Worm (Caenorhabditis elegans): ENCODE results near the gene fbxa-113.

Gene fbxa-113

ce11 chrV:20198954-20199353 is 4.2 kb upstream of the fbxa-113 start, which contains the start of gene fog-2:
Gene fog-2 (plus strand): TSS chrV:20199254.
- TF ChIP-seq fax-1 (tag; optimal IDR thresholded peaks at IDR 0.05) (no peak), ceh-18 (tag; optimal IDR thresholded peaks at IDR 0.05) (no peak), unc-86 (tag; optimal IDR thresholded peaks at IDR 0.05) (no peak), rnt-1 (tag; optimal IDR thresholded peaks at IDR 0.05) (no peak), sdc-2 (tag; optimal IDR thresholded peaks at IDR 0.05) (no peak), ceh-45 (GFP tag; IDR thresholded peaks at IDR 0.05) (no peak), fkh-10 (GFP tag; optimal IDR thresholded peaks at IDR 0.05) (no peak), unc-42 (tag; optimal IDR thresholded peaks at IDR 0.05) (no peak)

- TF ChIP-seq elt-4 (tag; optimal IDR thresholded peaks at IDR 0.05): no peak
- TF ChIP-seq ztf-16 (tag; optimal IDR thresholded peaks at IDR 0.05): no peak
- TF ChIP-seq T23F11.4 (GFP tag; optimal IDR thresholded peaks at IDR 0.05): no peak
- TF ChIP-seq ceh-45 (GFP tag; IDR thresholded peaks at IDR 0.05): no peak
- no peak for TF ChIP-seq hlh-15 (tag; optimal IDR thresholded peaks at IDR 0.05)
- no peak for TF ChIP-seq odd-2 (tag; optimal IDR thresholded peaks at IDR 0.05)
- no peak for TF ChIP-seq hlh-13 (GFP tag; optimal IDR thresholded peaks at IDR 0.05)
Observed at ce11 chrV:20199658-20200057, 3.5 kb upstream of the fbxa-113 start.

- TF ChIP-seq ceh-18 (tag; optimal IDR thresholded peaks at IDR 0.05): no peak
- TF ChIP-seq hlh-13 (GFP tag; optimal IDR thresholded peaks at IDR 0.05): no peak
- no peak for TF ChIP-seq Y22D7AL.16 (tag; optimal IDR thresholded peaks at IDR 0.05)
- no peak for TF ChIP-seq nhr-232 (tag; optimal IDR thresholded peaks at IDR 0.05)
- TF ChIP-seq pha-4 (tag; optimal IDR thresholded peaks at IDR 0.05): no peak
- no peak for TF ChIP-seq madf-2 (tag; optimal IDR thresholded peaks at IDR 0.05)
- no peak for TF ChIP-seq ahr-1 (tag; optimal IDR thresholded peaks at IDR 0.05)
- TF ChIP-seq ceh-24 (tag; optimal IDR thresholded peaks at IDR 0.05): no peak
- TF ChIP-seq ets-4 (tag; optimal IDR thresholded peaks at IDR 0.05): no peak
- TF ChIP-seq ama-1 (optimal IDR thresholded peaks at IDR 0.05): no peak
- TF ChIP-seq lim-6 (tag; optimal IDR thresholded peaks at IDR 0.05): no peak
- TF ChIP-seq tbx-2 (tag; optimal IDR thresholded peaks at IDR 0.05): no peak
- TF ChIP-seq pqm-1 (tag; optimal IDR thresholded peaks at IDR 0.05): no peak
- no peak for TF ChIP-seq nhr-11 (tag; optimal IDR thresholded peaks at IDR 0.05)
- TF ChIP-seq ceh-19 (GFP tag; optimal IDR thresholded peaks at IDR 0.05): no peak
- no peak for TF ChIP-seq gmeb-2 (tag; optimal IDR thresholded peaks at IDR 0.05)
Observed at ce11 chrV:20201316-20201715, 1.9 kb upstream of the fbxa-113 start, which contains the start of gene fbxa-114. Gene fbxa-114 (plus strand): TSS chrV:20201616.

ce11 chrV:20206086-20206485 is 2.9 kb downstream of the fbxa-113 start, which contains the start of the genes fbxb-59 and srbc-34:
Gene fbxb-59 (minus strand): TSS chrV:20206186.
Gene srbc-34 (plus strand): TSS chrV:20206318.
- TF ChIP-seq K09A11.1 (tag; optimal IDR thresholded peaks at IDR 0.05; ENCODE audit: insufficient read depth) (no peak), unc-55 (GFP tag; optimal IDR thresholded peaks at IDR 0.05) (no peak), ceh-18 (tag; optimal IDR thresholded peaks at IDR 0.05) (no peak), ceh-14 (tag; optimal IDR thresholded peaks at IDR 0.05) (no peak), odd-2 (tag; optimal IDR thresholded peaks at IDR 0.05) (no peak), sox-4 (tag; optimal IDR thresholded peaks at IDR 0.05) (no peak), ama-1 (optimal IDR thresholded peaks at IDR 0.05) (no peak), ceh-34 (tag; optimal IDR thresholded peaks at IDR 0.05) (no peak), nhr-232 (tag; optimal IDR thresholded peaks at IDR 0.05) (no peak), fkh-10 (GFP tag; optimal IDR thresholded peaks at IDR 0.05) (no peak), pha-2 (tag; optimal IDR thresholded peaks at IDR 0.05) (no peak), eyg-1 (tag; optimal IDR thresholded peaks at IDR 0.05) (no peak)

- TF ChIP-seq unc-42 (tag; optimal IDR thresholded peaks at IDR 0.05): no peak
- no peak for TF ChIP-seq pha-2 (tag; optimal IDR thresholded peaks at IDR 0.05)
- TF ChIP-seq hlh-13 (GFP tag; optimal IDR thresholded peaks at IDR 0.05): no peak
- no peak for TF ChIP-seq T23F11.4 (GFP tag; optimal IDR thresholded peaks at IDR 0.05)
- TF ChIP-seq npax-4 (tag; optimal IDR thresholded peaks at IDR 0.05): no peak
- no peak for TF ChIP-seq hlh-15 (tag; optimal IDR thresholded peaks at IDR 0.05)
- no peak for TF ChIP-seq unc-55 (GFP tag; optimal IDR thresholded peaks at IDR 0.05)
- TF ChIP-seq tbx-7 (tag; optimal IDR thresholded peaks at IDR 0.05): no peak
- TF ChIP-seq ceh-19 (GFP tag; optimal IDR thresholded peaks at IDR 0.05): no peak
- no peak for TF ChIP-seq ceh-30 (tag; optimal IDR thresholded peaks at IDR 0.05)
- TF ChIP-seq lim-6 (tag; optimal IDR thresholded peaks at IDR 0.05): no peak
- TF ChIP-seq zip-5 (tag; optimal IDR thresholded peaks at IDR 0.05): no peak
- TF ChIP-seq ahr-1 (tag; optimal IDR thresholded peaks at IDR 0.05): no peak
- TF ChIP-seq eyg-1 (tag; optimal IDR thresholded peaks at IDR 0.05): no peak
- TF ChIP-seq sdc-2 (tag; optimal IDR thresholded peaks at IDR 0.05): no peak
- no peak for TF ChIP-seq gmeb-2 (tag; optimal IDR thresholded peaks at IDR 0.05)
- TF ChIP-seq F13H6.1 (tag; optimal IDR thresholded peaks at IDR 0.05): no peak
- TF ChIP-seq dve-1 (tag; optimal IDR thresholded peaks at IDR 0.05): no peak
- TF ChIP-seq ceh-2 (tag; optimal IDR thresholded peaks at IDR 0.05): no peak
- TF ChIP-seq ceh-48 (tag; optimal IDR thresholded peaks at IDR 0.05): no peak
Observed at ce11 chrV:20212584-20212983, 9.4 kb downstream of the fbxa-113 start, which contains the start of gene Y113G7B.12. Gene Y113G7B.12 (minus strand): TSS chrV:20212684.
